Fruit fly (Drosophila melanogaster) whole organism, pupa: ENCODE measurements around the gene strat.

Experiments
- CG10348 ChIP-seq: fragments of 200-800 bp; sonication (Bioruptor generic); IDR thresholded peaks from 2 replicates; pipeline ENCODE4 v1.3.6; 2022; ENCODE audit warnings: missing biosample characterization, missing genetic modification characterization
- CG17806 ChIP-seq: fragments of 200-800 bp; sonication (Bioruptor generic); optimal IDR thresholded peaks from 2 replicates; lab custom pipeline; 2018; ENCODE audit warnings: missing biosample characterization, mild to moderate bottlenecking, missing genetic modification characterization, moderate library complexity
- CG4496 ChIP-seq: fragments of 200-800 bp; sonication (Bioruptor generic); IDR thresholded peaks from 3 replicates; pipeline ENCODE4 v1.3.6; 2022; ENCODE audit warnings: missing biosample characterization, missing genetic modification characterization
- CG8159 ChIP-seq: fragments of 200-800 bp; sonication (Bioruptor generic); optimal IDR thresholded peaks from 3 replicates; lab custom pipeline; 2018; ENCODE audit warnings: missing biosample characterization, mild to moderate bottlenecking, missing genetic modification characterization, moderate library complexity
- CG8301 ChIP-seq: fragments of 200-800 bp; sonication (Bioruptor generic); optimal IDR thresholded peaks from 2 replicates; lab custom pipeline; 2018; ENCODE audit warnings: missing biosample characterization, mild to moderate bottlenecking, missing genetic modification characterization
- EcR ChIP-seq: fragments of 200-800 bp; sonication (Bioruptor generic); optimal IDR thresholded peaks from 3 replicates; lab custom pipeline; 2019; ENCODE audit warnings: missing biosample characterization, missing genetic modification characterization, mild to moderate bottlenecking, moderate library complexity, missing genetic modification reagents
- Pif1B ChIP-seq: fragments of 200-800 bp; sonication (Bioruptor generic); optimal IDR thresholded peaks from 3 replicates; lab custom pipeline; 2016; ENCODE audit warnings: missing biosample characterization, missing genetic modification characterization
- rn ChIP-seq: fragments of 200-800 bp; sonication (Bioruptor generic); IDR thresholded peaks from 2 replicates; pipeline ENCODE4 v1.3.6; 2022; ENCODE audit warnings: missing biosample characterization, missing genetic modification characterization

- TF ChIP-seq CG10348 (GFP tag; lab: Robert Waterston, UW) = no peak
- peak; percentile 56 for TF ChIP-seq CG8159 (tag; lab: Kevin White, UChicago)
- peak; percentile 59 for TF ChIP-seq CG8301 (tag; lab: Kevin White, UChicago)
- no peak for TF ChIP-seq Pif1B
- TF ChIP-seq CG17806 (tag; lab: Kevin White, UChicago) = peak; percentile 38
- TF ChIP-seq EcR (GFP tag; lab: Kevin White, UChicago) = no peak
- TF ChIP-seq rn (GFP tag; lab: Robert Waterston, UW) = no peak
- TF ChIP-seq CG4496 (GFP tag; lab: Robert Waterston, UW) = peak; percentile 40; the same call in 1 of the 3 replicates
Measured at dm6 chr2L:8361204-8361952, 41.2 kb downstream of the strat start.
